Fruit fly (Drosophila melanogaster) whole organism, embryonic: Measurements from ENCODE around the gene CG6142.
A peak's percentile ranks its signal among the peaks of the same experiment; 100 is the strongest.

Source experiments
- Ada2b ChIP-seq: fragments of 200-800 bp; sonication (Bioruptor generic); IDR thresholded peaks from 2 replicates; pipeline ENCODE4 v1.3.6; 2022; ENCODE audit warnings: missing biosample characterization, missing genetic modification characterization
- Atf3 ChIP-seq: fragments of 200-800 bp; sonication (Bioruptor generic); optimal IDR thresholded peaks from 3 replicates; lab custom pipeline; 2016; ENCODE audit warnings: missing biosample characterization, missing genetic modification characterization
- Awh ChIP-seq: fragments of 200-800 bp; sonication (Bioruptor generic); IDR thresholded peaks from 2 replicates; pipeline ENCODE4, ENCODE4 v1.3.6; 2022; ENCODE audit warnings: missing biosample characterization, missing genetic modification characterization
- Bgb ChIP-seq: fragments of 200-800 bp; sonication (Bioruptor generic); IDR thresholded peaks from 2 replicates; pipeline ENCODE4 v1.3.6; 2022; ENCODE audit warnings: missing biosample characterization, missing genetic modification characterization; ENCODE audit not compliant: partially characterized antibody
- Bteb2 ChIP-seq: fragments of 200-800 bp; sonication (Bioruptor generic); optimal IDR thresholded peaks from 2 replicates; lab custom pipeline; 2016; ENCODE audit warnings: missing biosample characterization, missing genetic modification characterization
- C15 ChIP-seq: fragments of 200-800 bp; sonication (Bioruptor generic); IDR thresholded peaks from 3 replicates; pipeline ENCODE4 v1.3.6; 2022; ENCODE audit warnings: missing biosample characterization, missing genetic modification characterization
- CG10267 ChIP-seq: fragments of 200-800 bp; sonication (Bioruptor generic); optimal IDR thresholded peaks from 2 replicates; lab custom pipeline; 2018; ENCODE audit warnings: missing biosample characterization, mild to moderate bottlenecking, missing genetic modification characterization, moderate library complexity
- CG10366 ChIP-seq: fragments of 200-800 bp; sonication (Bioruptor generic); IDR thresholded peaks from 2 replicates; pipeline ENCODE4 v1.3.6; 2022; ENCODE audit warnings: missing biosample characterization, missing genetic modification characterization
- CG12659 ChIP-seq: fragments of 200-800 bp; sonication (Bioruptor generic); optimal IDR thresholded peaks from 3 replicates; lab custom pipeline; 2017; ENCODE audit warnings: mild to moderate bottlenecking, missing biosample characterization, missing genetic modification reagents, missing genetic modification characterization
- CG13123 ChIP-seq: fragments of 200-800 bp; sonication (Bioruptor generic); optimal IDR thresholded peaks from 2 replicates; lab custom pipeline; 2016; ENCODE audit warnings: missing biosample characterization, missing genetic modification characterization
- CG14965 ChIP-seq: fragments of 200-800 bp; sonication (Bioruptor generic); optimal IDR thresholded peaks from 2 replicates; lab custom pipeline; 2016; ENCODE audit warnings: missing biosample characterization, missing genetic modification characterization, borderline replicate concordance
- CG1529 ChIP-seq: fragments of 200-800 bp; sonication (Bioruptor generic); optimal IDR thresholded peaks from 3 replicates; lab custom pipeline; 2018; ENCODE audit warnings: missing biosample characterization, missing genetic modification characterization
- CG15479 ChIP-seq: fragments of 200-800 bp; sonication (Bioruptor generic); optimal IDR thresholded peaks from 3 replicates; lab custom pipeline; 2019; ENCODE audit warnings: missing biosample characterization, mild to moderate bottlenecking, missing genetic modification characterization, moderate library complexity
- CG16813 ChIP-seq: fragments of 200-800 bp; sonication (Bioruptor generic); IDR thresholded peaks from 3 replicates; pipeline ENCODE4 v1.3.6; 2022; ENCODE audit warnings: missing biosample characterization, missing genetic modification characterization; ENCODE audit not compliant: partially characterized antibody
- CG17385 ChIP-seq: fragments of 200-800 bp; sonication (Bioruptor generic); optimal IDR thresholded peaks from 3 replicates; lab custom pipeline; 2018; ENCODE audit warnings: missing biosample characterization, mild to moderate bottlenecking, missing genetic modification characterization
- CG18011 ChIP-seq: fragments of 200-800 bp; sonication (Bioruptor generic); optimal IDR thresholded peaks from 2 replicates; lab custom pipeline; 2017; ENCODE audit warnings: missing biosample characterization, missing genetic modification characterization, mild to moderate bottlenecking, moderate library complexity, missing genotype
- CG2129 ChIP-seq: fragments of 200-800 bp; sonication (Bioruptor generic); IDR thresholded peaks from 2 replicates; pipeline ENCODE4 v1.3.6; 2022; ENCODE audit warnings: missing biosample characterization, missing genetic modification characterization; ENCODE audit not compliant: partially characterized antibody
- CG3281 ChIP-seq: fragments of 200-800 bp; sonication (Bioruptor generic); optimal IDR thresholded peaks from 3 replicates; lab custom pipeline; 2017; ENCODE audit warnings: missing biosample characterization, mild to moderate bottlenecking, missing genetic modification characterization
- CG6272 ChIP-seq: fragments of 200-800 bp; sonication (Bioruptor generic); IDR thresholded peaks from 2 replicates; pipeline ENCODE4 v1.3.6; 2022; ENCODE audit warnings: missing biosample characterization, missing genetic modification characterization
- CG7786 ChIP-seq: fragments of 200-800 bp; sonication (Bioruptor generic); optimal IDR thresholded peaks from 2 replicates; lab custom pipeline; 2016; ENCODE audit warnings: missing biosample characterization, missing genetic modification characterization
- CG7839 ChIP-seq: fragments of 200-800 bp; sonication (Bioruptor generic); optimal IDR thresholded peaks from 3 replicates; lab custom pipeline; 2018; ENCODE audit warnings: missing biosample characterization, mild to moderate bottlenecking, missing genetic modification characterization, moderate library complexity
- CHES-1-like ChIP-seq: fragments of 200-800 bp; sonication (Bioruptor generic); optimal IDR thresholded peaks from 2 replicates; lab custom pipeline; 2016; ENCODE audit warnings: missing biosample characterization, missing genetic modification characterization
- CkIIα-i1 ChIP-seq: fragments of 200-800 bp; sonication (Bioruptor generic); IDR thresholded peaks from 2 replicates; pipeline ENCODE4 v1.3.6; 2022; ENCODE audit warnings: missing biosample characterization, missing genetic modification characterization
- D ChIP-seq, 2 experiments: fragments of 200-800 bp in 1 of 2; fragments of >200 bp in 1 of 2; sonication (Bioruptor generic) in 1 of 2; optimal IDR thresholded peaks; 2 replicates in 1 of 2; 3 replicates in 1 of 2; lab custom pipeline; 2017; ENCODE audit warnings: mild to moderate bottlenecking in 1 of 2, missing biosample characterization in 1 of 2, missing genetic modification characterization in 1 of 2, missing genetic modification reagents in 1 of 2
- Dref ChIP-seq: fragments of 200-800 bp; sonication (Bioruptor generic); IDR thresholded peaks from 2 replicates; pipeline ENCODE4 v1.3.6; 2022; ENCODE audit warnings: missing biosample characterization, missing genetic modification characterization
- H2.0 ChIP-seq: fragments of 200-800 bp; sonication (Bioruptor generic); IDR thresholded peaks from 2 replicates; pipeline ENCODE4 v1.3.6; 2022; ENCODE audit warnings: missing biosample characterization, missing genetic modification characterization
- Hand ChIP-seq: fragments of 200-800 bp; sonication (Bioruptor generic); optimal IDR thresholded peaks from 2 replicates; lab custom pipeline; 2017; ENCODE audit warnings: mild to moderate bottlenecking, missing biosample characterization, missing genetic modification reagents, missing genetic modification characterization
- Hsf ChIP-seq: fragments of 200-800 bp; sonication (Bioruptor generic); optimal IDR thresholded peaks from 3 replicates; lab custom pipeline; 2016; ENCODE audit warnings: missing biosample characterization, missing genetic modification characterization
- Optix ChIP-seq: fragments of 200-800 bp; sonication (Bioruptor generic); IDR thresholded peaks from 3 replicates; pipeline ENCODE4 v1.3.6; 2022; ENCODE audit warnings: missing biosample characterization, missing genetic modification characterization
- bbx ChIP-seq: fragments of 200-800 bp; sonication (Bioruptor generic); IDR thresholded peaks from 2 replicates; pipeline ENCODE4 v1.3.6; 2022; ENCODE audit warnings: missing biosample characterization, missing genetic modification characterization; ENCODE audit not compliant: partially characterized antibody
- corto ChIP-seq: fragments of 200-800 bp; sonication (Bioruptor generic); optimal IDR thresholded peaks from 2 replicates; lab custom pipeline; 2016; ENCODE audit warnings: missing biosample characterization, mild to moderate bottlenecking, missing genetic modification characterization, moderate library complexity
- dmrt99B ChIP-seq: fragments of 200-800 bp; sonication (Bioruptor generic); optimal IDR thresholded peaks from 2 replicates; lab custom pipeline; 2018; ENCODE audit warnings: missing biosample characterization, mild to moderate bottlenecking, missing genetic modification characterization, moderate library complexity
- dpn ChIP-seq, 2 experiments: fragments of 200-800 bp; sonication (Bioruptor generic); optimal IDR thresholded peaks; 3 replicates each; lab custom pipeline; 2016; ENCODE audit warnings: missing biosample characterization in 2 of 2, missing genetic modification characterization in 2 of 2
- ems ChIP-seq: fragments of 200-800 bp; sonication (Bioruptor generic); optimal IDR thresholded peaks from 3 replicates; lab custom pipeline; 2016; ENCODE audit warnings: missing biosample characterization, missing genetic modification characterization
- en ChIP-seq: fragments of 200-800 bp; sonication (Bioruptor generic); optimal IDR thresholded peaks from 2 replicates; lab custom pipeline; 2016; ENCODE audit warnings: missing biosample characterization, missing genetic modification characterization
- fd3F ChIP-seq: fragments of 200-800 bp; sonication (Bioruptor generic); optimal IDR thresholded peaks from 2 replicates; lab custom pipeline; 2018; ENCODE audit warnings: missing biosample characterization, mild to moderate bottlenecking, missing genetic modification characterization, moderate library complexity
- fd96Cb ChIP-seq: fragments of 200-800 bp; sonication (Bioruptor generic); optimal IDR thresholded peaks from 2 replicates; lab custom pipeline; 2018; ENCODE audit warnings: missing biosample characterization, mild to moderate bottlenecking, missing genetic modification characterization, moderate library complexity
- inv ChIP-seq: fragments of 200-800 bp; sonication (Bioruptor generic); IDR thresholded peaks from 2 replicates; pipeline ENCODE4 v1.3.6; 2022; ENCODE audit warnings: missing biosample characterization, missing genetic modification characterization; ENCODE audit not compliant: partially characterized antibody
- jing ChIP-seq: fragments of 200-800 bp; sonication (Bioruptor generic); optimal IDR thresholded peaks from 2 replicates; lab custom pipeline; 2018; ENCODE audit warnings: missing biosample characterization, mild to moderate bottlenecking, missing genetic modification characterization
- kay ChIP-seq: fragments of 200-800 bp; sonication (Bioruptor generic); optimal IDR thresholded peaks from 2 replicates; lab custom pipeline; 2016; ENCODE audit warnings: missing biosample characterization, missing genetic modification characterization
- ken ChIP-seq: fragments of 200-800 bp; sonication (Bioruptor generic); IDR thresholded peaks from 3 replicates; pipeline ENCODE4 v1.3.6; 2022; ENCODE audit warnings: missing biosample characterization, missing genetic modification characterization
- lbe ChIP-seq: fragments of 200-800 bp; sonication (Bioruptor generic); optimal IDR thresholded peaks from 2 replicates; lab custom pipeline; 2016; ENCODE audit warnings: missing biosample characterization, mild to moderate bottlenecking, missing genetic modification characterization
- pb ChIP-seq: fragments of 200-800 bp; sonication (Bioruptor generic); optimal IDR thresholded peaks from 3 replicates; lab custom pipeline; 2016; ENCODE audit warnings: missing biosample characterization, missing genetic modification characterization
- pita ChIP-seq: fragments of 200-800 bp; sonication (Bioruptor generic); optimal IDR thresholded peaks from 2 replicates; lab custom pipeline; 2017; ENCODE audit warnings: missing biosample characterization, mild to moderate bottlenecking, missing genetic modification characterization
- sens ChIP-seq: fragments of 200-800 bp; sonication (Bioruptor generic); peaks from one replicate; lab custom pipeline; 2016; ENCODE audit warnings: missing biosample characterization, missing genetic modification characterization
- sisA ChIP-seq: fragments of 200-800 bp; sonication (Bioruptor generic); IDR thresholded peaks from 2 replicates; pipeline ENCODE4 v1.3.6; 2022; ENCODE audit warnings: missing biosample characterization, missing genetic modification characterization
- stwl ChIP-seq: fragments of 200-800 bp; sonication (Bioruptor generic); optimal IDR thresholded peaks from 3 replicates; lab custom pipeline; 2018; ENCODE audit warnings: missing biosample characterization, mild to moderate bottlenecking, missing genetic modification characterization, moderate library complexity
- vfl ChIP-seq: fragments of 200-800 bp; sonication (Bioruptor generic); optimal IDR thresholded peaks from 2 replicates; lab custom pipeline; 2016; ENCODE audit warnings: missing biosample characterization, missing genetic modification characterization
- vvl ChIP-seq: fragments of 200-800 bp; sonication (Bioruptor generic); IDR thresholded peaks from 2 replicates; pipeline ENCODE4 v1.3.6; 2022; ENCODE audit warnings: missing biosample characterization, missing genetic modification characterization

CG6142 gene

dm6 chr3R:26105924-26106494, 26.9 kb upstream of the CG6142 start (continued):
- TF ChIP-seq Ada2b (GFP tag; lab: Robert Waterston, UW) (peak; percentile 79), Hand (no peak), CG16813 (GFP tag; lab: Robert Waterston, UW) (no peak), ken (GFP tag; lab: Robert Waterston, UW) (peak; percentile 65; the same call in 1 of the 3 replicates), jing (GFP tag; lab: Kevin White, UChicago) (no peak), sisA (GFP tag; lab: Robert Waterston, UW) (peak; percentile 69), Atf3 (GFP tag; lab: Kevin White, UChicago) (no peak), CG7839 (tag; lab: Kevin White, UChicago) (peak; percentile 67), sens (GFP tag; lab: Kevin White, UChicago) (peak; percentile 30), CG12659 (no peak), CG18011 (GFP tag; lab: Kevin White, UChicago) (peak; percentile 4), kay (GFP tag; lab: Kevin White, UChicago) (no peak), inv (no peak), Optix (GFP tag; lab: Robert Waterston, UW) (peak; percentile 49; the same call in 1 of the 3 replicates), fd3F (GFP tag; lab: Kevin White, UChicago) (peak; percentile 61), fd96Cb (tag; lab: Kevin White, UChicago) (peak; percentile 44), CkIIα-i1 (no peak), ems (GFP tag; lab: Kevin White, UChicago) (no peak), corto (GFP tag; lab: Kevin White, UChicago) (no peak), C15 (no peak), CG6272 (GFP tag; lab: Robert Waterston, UW) (peak; percentile 44; the same call in 1 of the 2 replicates), vfl (no peak), Bgb (GFP tag; lab: Robert Waterston, UW) (no peak), D (optimal IDR thresholded peaks at IDR 0.05; lab: Kevin White, UChicago) (no peak), D (GFP tag; optimal IDR thresholded peaks at IDR 0.05; lab: Kevin White, UChicago) (no peak), Dref (GFP tag; lab: Robert Waterston, UW) (no peak), CG10366 (GFP tag; lab: Robert Waterston, UW) (peak; percentile 83), CG10267 (tag; lab: Kevin White, UChicago) (peak; percentile 2), Awh (GFP tag; lab: Robert Waterston, UW) (peak; percentile 59; the same call in 1 of the 2 replicates), H2.0 (GFP tag; lab: Robert Waterston, UW) (peak; percentile 58), CG1529 (no peak), Bteb2 (no peak), CG7786 (GFP tag; lab: Kevin White, UChicago) (no peak), CG14965 (GFP tag; lab: Kevin White, UChicago) (no peak), pita (GFP tag; lab: Kevin White, UChicago) (no peak), CG3281 (GFP tag; lab: Kevin White, UChicago) (peak; percentile 75), dpn (GFP tag; optimal IDR thresholded peaks at IDR 0.05; lab: Kevin White, UChicago) (peak; percentile 13 to 46), CG15479 (GFP tag; lab: Kevin White, UChicago) (no peak), Hsf (no peak), pb (GFP tag; lab: Kevin White, UChicago) (no peak), stwl (no peak), CG2129 (GFP tag; lab: Robert Waterston, UW) (no peak), CG13123 (GFP tag; lab: Kevin White, UChicago) (no peak), CHES-1-like (no peak), lbe (GFP tag; lab: Kevin White, UChicago) (no peak), CG17385 (GFP tag; lab: Kevin White, UChicago) (peak; percentile 46), en (GFP tag; lab: Kevin White, UChicago) (no peak), dmrt99B (peak; percentile 75), vvl (GFP tag; lab: Robert Waterston, UW) (peak; percentile 92), bbx (0 out of 2 replicates have a peak, but pooled peaks have one; percentile 22)
